Fruit fly (Drosophila melanogaster): ENCODE measurements around the gene CG14907.
A peak's percentile ranks its signal among the peaks of the same experiment; 100 is the strongest.

Gene CG14907

DNA sequence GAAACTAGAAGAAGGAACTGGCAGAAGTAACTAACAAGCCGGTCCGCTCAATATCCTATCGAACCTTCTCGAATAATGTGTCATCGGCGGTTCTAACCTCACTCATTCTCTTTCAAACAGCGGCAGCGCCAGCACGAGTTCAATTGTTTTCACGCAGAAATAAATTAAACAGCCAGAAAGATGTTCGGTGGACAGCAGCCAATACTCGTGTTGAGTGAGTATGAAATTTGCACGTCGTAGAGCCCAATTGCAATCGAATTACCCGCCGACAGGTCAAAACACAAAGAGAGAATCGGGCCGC, 4.5 kb downstream of the CG14907 start (continued):
- TF ChIP-seq hkb (optimal IDR thresholded peaks at IDR 0.05) (no peak), hkb (GFP tag; IDR thresholded peaks at IDR 0.05) (no peak), Sin3A (optimal IDR thresholded peaks at IDR 0.05) (peak; percentile 53), Dp (GFP tag; optimal IDR thresholded peaks at IDR 0.05) (peak; percentile 39), tap (tag; optimal IDR thresholded peaks at IDR 0.05) (no peak), peb (GFP tag; IDR thresholded peaks at IDR 0.05) (no peak), Scr (GFP tag; IDR thresholded peaks at IDR 0.05; ENCODE audit: partially characterized antibody) (peak; percentile 50; the same call in 1 of the 2 replicates), MESR4 (GFP tag; optimal IDR thresholded peaks at IDR 0.05) (peak; percentile 89), CG34224 (GFP tag; IDR thresholded peaks at IDR 0.05; ENCODE audit: partially characterized antibody) (peak; percentile 77; the same call in 2 of the 3 replicates), Trl (optimal IDR thresholded peaks at IDR 0.05) (peak in 1 of 2 experiments; percentile 24), Trl (GFP tag; optimal IDR thresholded peaks at IDR 0.05) (no peak), mirr (GFP tag; optimal IDR thresholded peaks at IDR 0.05) (peak; percentile 2), dan (GFP tag; IDR thresholded peaks at IDR 0.05) (no peak), hbn (GFP tag; IDR thresholded peaks at IDR 0.05; ENCODE audit: partially characterized antibody) (peak; percentile 43; the same call in 1 of the 2 replicates), CG12769 (tag; optimal IDR thresholded peaks at IDR 0.05) (no peak), cad (GFP tag; optimal IDR thresholded peaks at IDR 0.05) (no peak), CG13287 (GFP tag; IDR thresholded peaks at IDR 0.05; ENCODE audit: partially characterized antibody) (peak; percentile 22; the same call in 1 of the 2 replicates), E2f2 (GFP tag; IDR thresholded peaks at IDR 0.05) (0 out of 2 replicates have a peak, but pooled peaks have one; percentile 44), CG3163 (GFP tag; optimal IDR thresholded peaks at IDR 0.05) (peak; percentile 42), nerfin-2 (GFP tag; IDR thresholded peaks at IDR 0.05; ENCODE audit: partially characterized antibody) (peak; percentile 4; the same call in 1 of the 2 replicates), pzg (GFP tag; optimal IDR thresholded peaks at IDR 0.05) (peak; percentile 1), nom (GFP tag; optimal IDR thresholded peaks at IDR 0.05) (peak; percentile 50), sug (tag; optimal IDR thresholded peaks at IDR 0.05) (no peak), CG8765 (GFP tag; IDR thresholded peaks at IDR 0.05) (no peak)

DNA sequence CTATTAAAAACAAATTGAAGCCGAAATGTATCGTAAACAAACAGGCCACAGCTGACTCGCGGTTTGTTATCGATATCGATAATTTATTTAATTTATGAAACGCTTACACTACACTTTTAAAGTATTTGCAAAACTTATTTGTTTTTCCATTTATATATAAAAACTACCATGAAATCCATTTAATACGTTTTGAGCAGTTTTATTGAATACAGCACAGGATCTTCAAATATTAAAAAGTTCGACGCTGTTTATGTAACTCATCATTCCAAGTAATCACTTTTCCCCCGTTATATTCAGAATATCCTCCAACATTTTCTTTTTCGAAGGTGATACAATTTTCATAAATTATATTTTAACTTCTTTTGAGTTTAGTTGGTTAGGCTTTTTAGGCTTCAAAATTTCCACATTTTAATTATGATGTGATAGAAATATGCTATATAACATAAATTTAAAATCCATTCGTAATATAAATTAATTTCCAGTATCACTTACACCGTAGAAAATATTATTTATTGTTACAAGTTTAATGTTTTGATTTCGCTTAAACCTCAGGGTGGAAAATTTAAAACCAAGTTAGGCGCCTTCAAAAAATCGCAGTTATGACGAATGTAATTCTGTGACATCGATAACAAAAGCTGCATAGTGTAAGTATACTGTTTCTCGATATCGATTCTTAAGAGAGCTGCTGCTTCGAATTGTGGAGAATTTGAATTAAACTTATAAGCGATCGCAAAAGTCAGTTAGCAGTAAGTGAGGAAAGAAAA, 5.0 kb downstream of the CG14907 start, which contains the start of the genes CG10324 and CCT3:
CG10324 (minus strand) TSS at position 53 of the 764 bp plus-strand sequence.
CCT3 (plus strand) TSS at position 654 of the 764 bp plus-strand sequence.
- TF ChIP-seq CG4360 (GFP tag; IDR thresholded peaks at IDR 0.05) (no peak), CG32767 (GFP tag; IDR thresholded peaks at IDR 0.05) (peak; percentile 54), CG1233 (GFP tag; optimal IDR thresholded peaks at IDR 0.05) (peak; percentile 51), inv (GFP tag; IDR thresholded peaks at IDR 0.05; ENCODE audit: partially characterized antibody) (peak; percentile 56), CG8290 (GFP tag; optimal IDR thresholded peaks at IDR 0.05) (no peak), CG8290 (tag; optimal IDR thresholded peaks at IDR 0.05) (no peak), CG4404 (GFP tag; IDR thresholded peaks at IDR 0.05) (0 out of 2 replicates have a peak, but pooled peaks have one; percentile 17), CG15514 (GFP tag; optimal IDR thresholded peaks at IDR 0.05) (peak; percentile 35), danr (GFP tag; IDR thresholded peaks at IDR 0.05) (no peak), dysf (GFP tag; IDR thresholded peaks at IDR 0.05) (peak; percentile 78), CG16779 (GFP tag; IDR thresholded peaks at IDR 0.05) (no peak), salm (tag; optimal IDR thresholded peaks at IDR 0.05) (peak; percentile 18), Spps (tag; optimal IDR thresholded peaks at IDR 0.05) (no peak), chif (GFP tag; optimal IDR thresholded peaks at IDR 0.05) (peak; percentile 31 to 37), p53 (GFP tag; optimal IDR thresholded peaks at IDR 0.05) (no peak), Opbp (GFP tag; IDR thresholded peaks at IDR 0.05; ENCODE audit: partially characterized antibody) (peak; percentile 57; the same call in 2 of the 3 replicates), Rfx (GFP tag; IDR thresholded peaks at IDR 0.05) (peak; percentile 71), CG12299 (tag; optimal IDR thresholded peaks at IDR 0.05) (peak; percentile 52), CG2116 (GFP tag; optimal IDR thresholded peaks at IDR 0.05) (peak; percentile 70), scrt (GFP tag; optimal IDR thresholded peaks at IDR 0.05) (no peak), ac (GFP tag; optimal IDR thresholded peaks at IDR 0.05) (no peak), tup (GFP tag; optimal IDR thresholded peaks at IDR 0.05) (no peak), Drgx (GFP tag; IDR thresholded peaks at IDR 0.05) (peak; percentile 67), oc (tag; optimal IDR thresholded peaks at IDR 0.05) (no peak), Meics (GFP tag; optimal IDR thresholded peaks at IDR 0.05) (peak; percentile 79), her (GFP tag; optimal IDR thresholded peaks at IDR 0.05) (no peak), Bgb (GFP tag; IDR thresholded peaks at IDR 0.05; ENCODE audit: partially characterized antibody) (peak; percentile 66)

Measured in whole organism, embryonic.